Fruit fly (Drosophila melanogaster): ENCODE measurements around the gene CG33658.

The CG33658 gene

dm6 chr3R:24813637-24814301 is 27.2 kb downstream of the CG33658 start, which contains the start of the genes lili and CG34150 (continued):
- TF ChIP-seq Kr (GFP tag; optimal IDR thresholded peaks at IDR 0.05) (no peak), CG13894 (tag; optimal IDR thresholded peaks at IDR 0.05) (peak; percentile 80), HmgZ (tag; optimal IDR thresholded peaks at IDR 0.05) (peak; percentile 63), CG6813 (GFP tag; optimal IDR thresholded peaks at IDR 0.05) (no peak), CG8290 (GFP tag; optimal IDR thresholded peaks at IDR 0.05) (peak; percentile 90), CG8290 (tag; optimal IDR thresholded peaks at IDR 0.05) (peak; percentile 19 to 21), CG9817 (tag; optimal IDR thresholded peaks at IDR 0.05) (peak; percentile 77), tgo (GFP tag; IDR thresholded peaks at IDR 0.05) (peak; percentile 72), sna (GFP tag; IDR thresholded peaks at IDR 0.05; ENCODE audit: partially characterized antibody) (peak; percentile 72; the same call in 1 of the 2 replicates), CG17328 (GFP tag; IDR thresholded peaks at IDR 0.05) (peak; percentile 62), BtbVII (GFP tag; optimal IDR thresholded peaks at IDR 0.05) (peak; percentile 29), nmo (GFP tag; optimal IDR thresholded peaks at IDR 0.05) (peak; percentile 82), zfh2 (GFP tag; optimal IDR thresholded peaks at IDR 0.05) (peak; percentile 64), exex (tag; optimal IDR thresholded peaks at IDR 0.05) (no peak), h (optimal IDR thresholded peaks at IDR 0.05) (no peak), Dip3 (GFP tag; optimal IDR thresholded peaks at IDR 0.05) (peak; percentile 65), seq (GFP tag; IDR thresholded peaks at IDR 0.05) (peak; percentile 37; the same call in 1 of the 2 replicates), CG9437 (GFP tag; optimal IDR thresholded peaks at IDR 0.05) (peak; percentile 95), run (tag; optimal IDR thresholded peaks at IDR 0.05) (no peak), CG13624 (GFP tag; optimal IDR thresholded peaks at IDR 0.05) (peak; percentile 88), cwo (GFP tag; optimal IDR thresholded peaks at IDR 0.05) (peak; percentile 40), CG14710 (tag; optimal IDR thresholded peaks at IDR 0.05) (peak; percentile 91), CG4820 (GFP tag; optimal IDR thresholded peaks at IDR 0.05) (peak; percentile 74), CG6689 (GFP tag; IDR thresholded peaks at IDR 0.05) (peak; percentile 80), CG6254 (GFP tag; optimal IDR thresholded peaks at IDR 0.05) (peak; percentile 15), Hr78 (GFP tag; optimal IDR thresholded peaks at IDR 0.05) (no peak), Sox102F (GFP tag; optimal IDR thresholded peaks at IDR 0.05) (no peak), CG1602 (GFP tag; optimal IDR thresholded peaks at IDR 0.05) (peak; percentile 70), CG33213 (GFP tag; optimal IDR thresholded peaks at IDR 0.05) (peak; percentile 54), fu2 (GFP tag; optimal IDR thresholded peaks at IDR 0.05) (peak; percentile 47), az2 (GFP tag; optimal IDR thresholded peaks at IDR 0.05) (peak; percentile 80), CG1603 (tag; optimal IDR thresholded peaks at IDR 0.05) (peak; percentile 3), CG8924 (tag; optimal IDR thresholded peaks at IDR 0.05) (peak; percentile 75), ab (GFP tag; optimal IDR thresholded peaks at IDR 0.05) (no peak), CG16779 (GFP tag; IDR thresholded peaks at IDR 0.05) (no peak), Dfd (GFP tag; optimal IDR thresholded peaks at IDR 0.05) (no peak), CG30020 (tag; optimal IDR thresholded peaks at IDR 0.05) (peak; percentile 70), ERR (GFP tag; optimal IDR thresholded peaks at IDR 0.05) (peak; percentile 62), H2.0 (GFP tag; IDR thresholded peaks at IDR 0.05) (0 out of 2 replicates have a peak, but pooled peaks have one; percentile 25), Six4 (GFP tag; optimal IDR thresholded peaks at IDR 0.05) (peak; percentile 77), grau (tag; optimal IDR thresholded peaks at IDR 0.05) (peak; percentile 75), Camta (GFP tag; optimal IDR thresholded peaks at IDR 0.05) (peak; percentile 67), CG15696 (tag; optimal IDR thresholded peaks at IDR 0.05) (peak; percentile 82), ato (GFP tag; IDR thresholded peaks at IDR 0.05; ENCODE audit: partially characterized antibody) (peak; percentile 58; the same call in 1 of the 2 replicates), gt (GFP tag; IDR thresholded peaks at IDR 0.05) (no peak), Vsx1 (GFP tag; optimal IDR thresholded peaks at IDR 0.05) (no peak), CG15011 (GFP tag; optimal IDR thresholded peaks at IDR 0.05) (no peak), CG2712 (tag; optimal IDR thresholded peaks at IDR 0.05) (peak; percentile 86), CG17186 (GFP tag; optimal IDR thresholded peaks at IDR 0.05) (peak; percentile 19), CG2889 (GFP tag; IDR thresholded peaks at IDR 0.05) (0 out of 3 replicates have a peak, but pooled peaks have one; percentile 45)
